Worm (Caenorhabditis elegans) whole organism, L3 larva: ENCODE results near the gene srt-31.

Experiments used
- R02D3.7 ChIP-seq: fragments of 150-350 bp; optimal IDR thresholded peaks from 2 replicates; lab custom pipeline; 2014; ENCODE audit warnings: missing biosample characterization, missing genetic modification characterization
- ZK546.5 ChIP-seq: sonication (generic microtip); optimal IDR thresholded peaks from 2 replicates; lab custom pipeline; 2017; ENCODE audit warnings: missing biosample characterization, missing genetic modification characterization
- aly-2 ChIP-seq: fragments of 150-350 bp; optimal IDR thresholded peaks from 2 replicates; lab custom pipeline; 2014; ENCODE audit warnings: missing biosample characterization, missing genetic modification characterization
- ama-1 ChIP-seq: fragments of 150-350 bp; optimal IDR thresholded peaks from 2 replicates; lab custom pipeline; 2018
- ceh-28 ChIP-seq: fragments of 150-350 bp; optimal IDR thresholded peaks from 2 replicates; lab custom pipeline; 2014; ENCODE audit warnings: missing biosample characterization, missing genetic modification reagents, missing genetic modification characterization
- ceh-9 ChIP-seq: sonication (generic microtip); optimal IDR thresholded peaks from 2 replicates; lab custom pipeline; 2018; ENCODE audit warnings: missing biosample characterization, missing genetic modification characterization
- egl-27 ChIP-seq: sonication (generic microtip); optimal IDR thresholded peaks from 4 replicates; lab custom pipeline; 2017; ENCODE audit warnings: missing biosample characterization, missing genetic modification reagents, missing genetic modification characterization
- egl-5 ChIP-seq: fragments of 150-350 bp; optimal IDR thresholded peaks from 2 replicates; lab custom pipeline; 2017; ENCODE audit warnings: missing biosample characterization, missing genetic modification reagents, missing genetic modification characterization, inconsistent platforms
- elt-1 ChIP-seq: fragments of 150-350 bp; optimal IDR thresholded peaks from 2 replicates; lab custom pipeline; 2014; ENCODE audit warnings: missing biosample characterization, missing genetic modification characterization
- elt-2 ChIP-seq: sonication (generic microtip); optimal IDR thresholded peaks from 2 replicates; lab custom pipeline; 2016; ENCODE audit warnings: missing genetic modification reagents, mild to moderate bottlenecking, missing genetic modification characterization, missing compliant biosample characterization
- elt-3 ChIP-seq, 3 experiments: fragments of 150-350 bp in 1 of 3; sonication (generic microtip) in 2 of 3; optimal IDR thresholded peaks; 2 replicates in 2 of 3; 4 replicates in 1 of 3; lab custom pipeline; 2014 to 2017; ENCODE audit warnings: missing biosample characterization in 3 of 3, missing genetic modification characterization in 3 of 3
- eor-1 ChIP-seq, 2 experiments: fragments of 150-350 bp; optimal IDR thresholded peaks; 2 replicates each; lab custom pipeline; 2014 to 2018; ENCODE audit warnings: missing biosample characterization in 2 of 2, missing genetic modification characterization in 2 of 2
- fkh-2 ChIP-seq: fragments of 150-350 bp; optimal IDR thresholded peaks from 2 replicates; lab custom pipeline; 2014; ENCODE audit warnings: missing biosample characterization, missing genetic modification reagents, missing genetic modification characterization
- jun-1 ChIP-seq: fragments of 150-350 bp; optimal IDR thresholded peaks from 2 replicates; lab custom pipeline; 2014; ENCODE audit warnings: missing biosample characterization, missing genetic modification reagents, missing genetic modification characterization
- lin-15B ChIP-seq: fragments of 150-350 bp; optimal IDR thresholded peaks from 2 replicates; lab custom pipeline; 2014; ENCODE audit warnings: missing biosample characterization, missing genetic modification characterization
- lin-39 ChIP-seq: fragments of 150-350 bp; optimal IDR thresholded peaks from 2 replicates; lab custom pipeline; 2018; ENCODE audit warnings: missing biosample characterization, missing genetic modification reagents, missing genetic modification characterization
- lsy-12 ChIP-seq: sonication (generic microtip); optimal IDR thresholded peaks from 2 replicates; lab custom pipeline; 2016; ENCODE audit warnings: mild to moderate bottlenecking, missing genetic modification characterization, missing compliant biosample characterization
- mdl-1 ChIP-seq: fragments of 150-350 bp; optimal IDR thresholded peaks from 2 replicates; lab custom pipeline; 2014; ENCODE audit warnings: missing biosample characterization, missing genetic modification characterization
- mml-1 ChIP-seq: fragments of 150-350 bp; sonication (generic microtip); optimal IDR thresholded peaks from 3 replicates; lab custom pipeline; 2014; ENCODE audit warnings: missing biosample characterization, missing genetic modification characterization
- nhr-11 ChIP-seq: fragments of 150-350 bp; optimal IDR thresholded peaks from 2 replicates; lab custom pipeline; 2014; ENCODE audit warnings: missing biosample characterization, missing genetic modification characterization
- nhr-12 ChIP-seq: fragments of 150-350 bp; optimal IDR thresholded peaks from 2 replicates; lab custom pipeline; 2014; ENCODE audit warnings: missing biosample characterization, missing genetic modification characterization
- nhr-23 ChIP-seq: fragments of 150-350 bp; optimal IDR thresholded peaks from 2 replicates; lab custom pipeline; 2014; ENCODE audit warnings: missing biosample characterization, missing genetic modification reagents, missing genetic modification characterization
- nhr-25 ChIP-seq: sonication (generic microtip); optimal IDR thresholded peaks from 2 replicates; lab custom pipeline; 2017; ENCODE audit warnings: missing biosample characterization, missing genetic modification characterization
- nhr-43 ChIP-seq: sonication (generic microtip); optimal IDR thresholded peaks from 2 replicates; lab custom pipeline; 2016; ENCODE audit warnings: mild to moderate bottlenecking, missing genetic modification characterization, missing compliant biosample characterization; ENCODE audit not compliant: poor library complexity, severe bottlenecking
- nhr-77 ChIP-seq: fragments of 150-350 bp; optimal IDR thresholded peaks from 2 replicates; lab custom pipeline; 2014; ENCODE audit warnings: missing biosample characterization, missing genetic modification characterization
- pha-4 ChIP-seq: fragments of 150-350 bp; optimal IDR thresholded peaks from 2 replicates; lab custom pipeline; 2014; ENCODE audit warnings: missing biosample characterization, missing genetic modification reagents, missing genetic modification characterization
- pqm-1 ChIP-seq: fragments of 150-350 bp; optimal IDR thresholded peaks from 2 replicates; lab custom pipeline; 2017; ENCODE audit warnings: missing biosample characterization, missing genetic modification characterization, inconsistent platforms
- skn-1 ChIP-seq: fragments of 150-350 bp; optimal IDR thresholded peaks from 2 replicates; lab custom pipeline; 2014; ENCODE audit warnings: missing biosample characterization, missing genetic modification characterization
- snpc-4 ChIP-seq: fragments of 150-350 bp; optimal IDR thresholded peaks from 2 replicates; lab custom pipeline; 2014; ENCODE audit warnings: missing biosample characterization, missing genetic modification characterization
- tbx-2 ChIP-seq: sonication (generic microtip); optimal IDR thresholded peaks from 2 replicates; lab custom pipeline; 2016; ENCODE audit warnings: mild to moderate bottlenecking, missing genetic modification characterization, missing compliant biosample characterization
- unc-39 ChIP-seq: sonication (generic microtip); optimal IDR thresholded peaks from 4 replicates; lab custom pipeline; 2017; ENCODE audit warnings: missing biosample characterization, missing genetic modification characterization
- unc-62 ChIP-seq: fragments of 150-350 bp; sonication (generic microtip); optimal IDR thresholded peaks from 4 replicates; lab custom pipeline; 2014; ENCODE audit warnings: missing biosample characterization, missing genetic modification reagents, missing genetic modification characterization
- ztf-4 ChIP-seq: fragments of 150-350 bp; optimal IDR thresholded peaks from 2 replicates; lab custom pipeline; 2014; ENCODE audit warnings: missing biosample characterization, missing genetic modification characterization

The srt-31 gene

ce11 chrV:446988-447387 is 25.7 kb upstream of the srt-31 start:
- no peak for TF ChIP-seq nhr-12 (tag; lab: Kevin White, UChicago)

DNA sequence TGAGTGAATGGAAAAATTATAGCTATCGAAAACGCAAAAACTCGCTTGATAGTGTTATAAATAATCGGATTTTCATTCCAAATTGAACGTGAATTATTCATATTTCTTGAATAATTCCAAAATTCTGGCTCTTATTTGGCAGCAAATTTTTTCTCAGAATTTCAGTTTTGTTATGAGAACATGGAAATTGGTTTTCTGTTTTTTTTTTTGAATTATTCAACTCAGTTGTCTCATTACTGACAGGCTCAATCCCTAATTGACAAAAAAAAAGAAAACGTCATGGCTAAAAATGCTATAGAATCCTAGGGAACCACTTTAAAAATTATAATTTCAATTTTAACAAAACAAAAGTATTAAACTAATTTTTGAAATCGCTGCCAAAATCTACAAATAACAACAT is 23.6 kb upstream of the srt-31 start, which contains the start of gene srh-35:
Gene srh-35, minus strand, starts transcription at position 101 of the 400 bp plus-strand sequence.
- TF ChIP-seq unc-62: no peak
- TF ChIP-seq mdl-1: no peak
- TF ChIP-seq ZK546.5 (tag; lab: Kevin White, UChicago): no peak
- TF ChIP-seq pqm-1: no peak
- no peak for TF ChIP-seq ceh-28 (tag; lab: Kevin White, UChicago)
- no peak for TF ChIP-seq R02D3.7 (tag; lab: Kevin White, UChicago)
- TF ChIP-seq elt-1 (tag; lab: Kevin White, UChicago): no peak
- TF ChIP-seq lsy-12 (tag; lab: Kevin White, UChicago): no peak
- no peak for TF ChIP-seq egl-27 (tag; lab: Kevin White, UChicago)
- TF ChIP-seq egl-5 (tag; lab: Kevin White, UChicago): no peak
- no peak for TF ChIP-seq ama-1 (lab: Kevin White, UChicago)
- TF ChIP-seq eor-1 (tag; optimal IDR thresholded peaks at IDR 0.05; lab: Kevin White, UChicago): no peak
- no peak for TF ChIP-seq fkh-2
- no peak for TF ChIP-seq aly-2 (tag; lab: Kevin White, UChicago)
- no peak for TF ChIP-seq nhr-43 (tag; lab: Kevin White, UChicago)
- TF ChIP-seq mml-1 (tag; lab: Kevin White, UChicago): no peak
- TF ChIP-seq lin-15B: no peak
- no peak for TF ChIP-seq unc-39 (tag; lab: Kevin White, UChicago)
- no peak for TF ChIP-seq nhr-23

DNA sequence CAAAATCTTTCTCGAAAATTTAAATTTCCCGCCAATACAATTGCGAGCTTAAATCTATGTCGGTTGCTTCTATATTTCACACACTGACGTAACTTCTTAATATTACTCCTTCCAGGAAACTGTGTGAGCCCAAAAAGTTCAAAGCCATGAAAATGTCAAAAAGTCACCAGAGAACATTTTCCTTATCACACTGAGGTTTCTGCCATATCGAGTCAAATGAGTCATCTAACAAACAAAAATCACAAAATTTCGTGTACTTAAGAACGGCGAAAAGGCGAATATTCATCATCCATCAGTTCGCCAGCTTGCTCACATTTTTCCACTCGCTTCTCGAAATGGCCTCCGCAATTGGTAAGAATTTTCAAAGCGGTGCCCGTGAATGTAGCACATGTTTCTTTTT is 23.0 kb upstream of the srt-31 start, which contains the start of gene M02H5.8:
Gene M02H5.8, plus strand, starts transcription at position 297 of the 400 bp plus-strand sequence.
- TF ChIP-seq elt-2 (peak; percentile 57), nhr-12 (tag; lab: Kevin White, UChicago) (no peak), snpc-4 (no peak), mml-1 (tag; lab: Kevin White, UChicago) (no peak), pqm-1 (peak; percentile 47), jun-1 (no peak)
- TF ChIP-seq, all 47 proteins: peak for 2

ce11 chrV:450757-451501 is 21.8 kb upstream of the srt-31 start, which contains the start of gene nhr-123:
Gene nhr-123, plus strand, starts transcription at chrV:451451.
- TF ChIP-seq lin-39 (no peak), skn-1 (no peak), nhr-43 (tag; lab: Kevin White, UChicago) (no peak), nhr-77 (no peak), ZK546.5 (tag; lab: Kevin White, UChicago) (no peak), pha-4 (tag; lab: Kevin White, UChicago) (peak; percentile 27), tbx-2 (tag; lab: Kevin White, UChicago) (no peak), ztf-4 (no peak), elt-2 (peak; percentile 35), unc-62 (no peak), ceh-9 (no peak), mml-1 (tag; lab: Kevin White, UChicago) (no peak)

ce11 chrV:453569-453968 is 19.1 kb upstream of the srt-31 start, which contains the start of gene nhr-98:
Gene nhr-98, plus strand, starts transcription at chrV:453869.
- no peak for TF ChIP-seq nhr-11 (tag; lab: Kevin White, UChicago)
- peak; percentile 2 for TF ChIP-seq pha-4 (tag; lab: Kevin White, UChicago)
- TF ChIP-seq egl-5 (tag; lab: Kevin White, UChicago): no peak
- TF ChIP-seq elt-3 (tag; optimal IDR thresholded peaks at IDR 0.05; lab: Kevin White, UChicago): no peak

DNA sequence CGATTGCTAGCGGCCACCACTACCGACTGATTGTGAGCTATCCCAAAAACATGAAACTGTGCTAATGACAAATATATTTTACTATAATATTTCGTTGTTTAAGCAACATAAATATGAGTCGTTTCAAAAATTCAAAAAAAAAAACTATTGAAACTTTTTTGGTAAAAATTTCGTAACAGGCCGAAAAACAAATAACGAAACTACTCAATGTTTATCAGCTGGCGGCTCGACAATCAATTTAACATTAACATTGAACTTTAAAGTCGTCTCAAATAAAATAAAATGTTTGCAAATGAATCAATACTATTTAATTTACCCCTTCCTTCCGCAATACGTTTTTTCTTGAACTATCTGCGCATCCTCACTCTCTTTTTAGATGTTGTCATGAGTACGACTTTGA is 14.8 kb upstream of the srt-31 start:
- TF ChIP-seq elt-2 (peak; percentile 15), elt-3 (tag; optimal IDR thresholded peaks at IDR 0.05; lab: Kevin White, UChicago) (no peak), ceh-9 (no peak), pha-4 (tag; lab: Kevin White, UChicago) (peak; percentile 45), pqm-1 (no peak), nhr-25 (tag; lab: Kevin White, UChicago) (no peak)
